Worm (Caenorhabditis elegans) whole organism, late embryonic: ENCODE measurements around the gene R151.8.

Experiments
- C38D4.7 ChIP-seq: fragments of 200-800 bp; sonication (Bioruptor generic); optimal IDR thresholded peaks from 2 replicates; lab custom pipeline; 2018; ENCODE audit warnings: mild to moderate bottlenecking, missing genetic modification characterization, moderate library complexity, missing compliant biosample characterization
- F13H6.1 ChIP-seq: sonication (generic microtip); optimal IDR thresholded peaks from 2 replicates; lab custom pipeline; 2016; ENCODE audit warnings: missing genetic modification characterization, missing compliant biosample characterization
- K02D7.2 ChIP-seq: sonication (generic microtip); optimal IDR thresholded peaks from 2 replicates; lab custom pipeline; 2017; ENCODE audit warnings: mild to moderate bottlenecking, missing genetic modification characterization, missing compliant biosample characterization
- K09A11.1 ChIP-seq: sonication (generic microtip); optimal IDR thresholded peaks from 2 replicates; lab custom pipeline; 2017; ENCODE audit warnings: antibody characterized with exemption, mild to moderate bottlenecking, missing genetic modification characterization, missing compliant biosample characterization; ENCODE audit not compliant: insufficient read depth
- ceh-14 ChIP-seq: sonication (generic microtip); optimal IDR thresholded peaks from 2 replicates; lab custom pipeline; 2016; ENCODE audit warnings: missing genotype, missing genetic modification characterization, missing compliant biosample characterization
- ceh-2 ChIP-seq: sonication (generic microtip); optimal IDR thresholded peaks from 2 replicates; lab custom pipeline; 2016; ENCODE audit warnings: missing genotype, missing genetic modification characterization, missing compliant biosample characterization
- ceh-24 ChIP-seq: sonication (generic microtip); optimal IDR thresholded peaks from 2 replicates; lab custom pipeline; 2016; ENCODE audit warnings: mild to moderate bottlenecking, missing genetic modification characterization, missing compliant biosample characterization
- ceh-30 ChIP-seq: fragments of 150-350 bp; optimal IDR thresholded peaks from 2 replicates; lab custom pipeline; 2014; ENCODE audit warnings: missing biosample characterization, missing genetic modification characterization
- ceh-31 ChIP-seq: sonication (generic microtip); optimal IDR thresholded peaks from 2 replicates; lab custom pipeline; 2016; ENCODE audit warnings: missing genetic modification characterization, missing compliant biosample characterization
- ceh-45 ChIP-seq: fragments of 200-800 bp; sonication (Bioruptor generic); IDR thresholded peaks from 2 replicates; pipeline ENCODE4 v1.3.6; 2022; ENCODE audit warnings: missing genetic modification reagents, missing genetic modification characterization, missing compliant biosample characterization
- ceh-6 ChIP-seq: fragments of 200-800 bp; sonication (Bioruptor generic); optimal IDR thresholded peaks from 2 replicates; lab custom pipeline; 2018; ENCODE audit warnings: mild to moderate bottlenecking, missing genetic modification characterization, missing compliant biosample characterization
- elt-4 ChIP-seq: sonication (generic microtip); optimal IDR thresholded peaks from 2 replicates; lab custom pipeline; 2016; ENCODE audit warnings: missing genetic modification characterization, missing compliant biosample characterization
- ets-4 ChIP-seq: sonication (generic microtip); optimal IDR thresholded peaks from 2 replicates; lab custom pipeline; 2016; ENCODE audit warnings: missing genetic modification characterization, missing compliant biosample characterization
- fkh-10 ChIP-seq: fragments of 150-350 bp; optimal IDR thresholded peaks from 2 replicates; lab custom pipeline; 2014; ENCODE audit warnings: missing biosample characterization, missing genetic modification reagents, missing genetic modification characterization
- fkh-6 ChIP-seq: sonication (generic microtip); optimal IDR thresholded peaks from 2 replicates; lab custom pipeline; 2016; ENCODE audit warnings: missing genetic modification characterization, missing compliant biosample characterization
- lim-6 ChIP-seq: sonication (generic microtip); optimal IDR thresholded peaks from 2 replicates; lab custom pipeline; 2016; ENCODE audit warnings: missing genetic modification characterization, missing compliant biosample characterization
- madf-2 ChIP-seq: sonication (generic microtip); optimal IDR thresholded peaks from 2 replicates; lab custom pipeline; 2017; ENCODE audit warnings: missing genetic modification characterization, missing compliant biosample characterization
- mec-3 ChIP-seq: sonication (generic microtip); optimal IDR thresholded peaks from 2 replicates; lab custom pipeline; 2016; ENCODE audit warnings: borderline replicate concordance, missing genetic modification characterization, missing compliant biosample characterization
- nfya-1 ChIP-seq: sonication (generic microtip); optimal IDR thresholded peaks from 2 replicates; lab custom pipeline; 2017; ENCODE audit warnings: missing genetic modification characterization, mild to moderate bottlenecking, missing compliant biosample characterization, antibody characterized with exemption, moderate library complexity
- nhr-232 ChIP-seq: sonication (generic microtip); optimal IDR thresholded peaks from 2 replicates; lab custom pipeline; 2016; ENCODE audit warnings: missing genetic modification characterization, missing compliant biosample characterization
- pax-1 ChIP-seq: fragments of 150-350 bp; optimal IDR thresholded peaks from 2 replicates; lab custom pipeline; 2014; ENCODE audit warnings: missing biosample characterization, missing genetic modification characterization
- pha-2 ChIP-seq: sonication (generic microtip); optimal IDR thresholded peaks from 2 replicates; lab custom pipeline; 2017; ENCODE audit warnings: mild to moderate bottlenecking, missing genetic modification characterization, missing compliant biosample characterization
- pha-4 ChIP-seq: fragments of 150-350 bp; optimal IDR thresholded peaks from 2 replicates; lab custom pipeline; 2018; ENCODE audit warnings: missing biosample characterization, missing genetic modification reagents, missing genetic modification characterization
- pqm-1 ChIP-seq: sonication (generic microtip); optimal IDR thresholded peaks from 2 replicates; lab custom pipeline; 2016; ENCODE audit warnings: missing genetic modification characterization, missing compliant biosample characterization
- ref-2 ChIP-seq: sonication (generic microtip); optimal IDR thresholded peaks from 2 replicates; lab custom pipeline; 2016; ENCODE audit warnings: missing genetic modification characterization, missing compliant biosample characterization
- rnt-1 ChIP-seq: sonication (generic microtip); optimal IDR thresholded peaks from 2 replicates; lab custom pipeline; 2016; ENCODE audit warnings: missing genetic modification characterization, missing compliant biosample characterization
- sox-2 ChIP-seq: fragments of 200-800 bp; sonication (Bioruptor generic); IDR thresholded peaks from 2 replicates; pipeline ENCODE4 v1.3.6; 2022; ENCODE audit warnings: missing genetic modification reagents, missing genetic modification characterization, missing compliant biosample characterization
- syd-9 ChIP-seq: sonication (generic microtip); optimal IDR thresholded peaks from 2 replicates; lab custom pipeline; 2016; ENCODE audit warnings: mild to moderate bottlenecking, missing genetic modification characterization, moderate library complexity, missing compliant biosample characterization
- unc-3 ChIP-seq, 2 experiments: fragments of 200-800 bp in 1 of 2; sonication (Bioruptor generic) in 1 of 2; sonication (generic microtip) in 1 of 2; conservative IDR thresholded peaks in 1 of 2; optimal IDR thresholded peaks in 1 of 2; 2 replicates each; pipeline versions ENCODE4 v1.3.6 to Lab custom; 2016 to 2022; ENCODE audit warnings: missing compliant biosample characterization in 2 of 2, missing genetic modification characterization in 2 of 2, missing genetic modification reagents in 1 of 2
- unc-42 ChIP-seq: sonication (generic microtip); optimal IDR thresholded peaks from 2 replicates; lab custom pipeline; 2016; ENCODE audit warnings: missing genotype, missing genetic modification characterization, missing compliant biosample characterization
- ztf-16 ChIP-seq: sonication (generic microtip); optimal IDR thresholded peaks from 2 replicates; lab custom pipeline; 2017; ENCODE audit warnings: missing genetic modification characterization, missing compliant biosample characterization

The R151.8 gene

DNA sequence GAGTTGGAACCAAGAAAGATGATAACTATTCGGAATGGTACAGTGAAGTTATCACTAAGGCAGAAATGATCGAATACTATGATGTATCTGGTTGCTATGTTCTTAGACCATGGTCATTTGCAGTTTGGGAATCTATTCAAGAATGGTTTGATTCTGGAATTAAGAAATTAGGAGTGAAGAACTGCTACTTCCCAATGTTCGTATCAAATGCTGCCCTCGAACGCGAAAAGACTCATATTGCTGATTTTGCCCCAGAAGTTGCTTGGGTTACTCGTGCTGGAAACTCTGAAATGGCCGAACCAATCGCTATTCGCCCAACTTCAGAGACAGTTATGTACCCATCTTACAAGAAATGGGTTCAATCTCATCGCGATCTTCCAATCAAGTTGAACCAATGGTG lies 9.8 kb upstream of the R151.8 start:
- TF ChIP-seq ceh-45 (GFP tag; lab: Robert Waterston, UW): no peak

DNA sequence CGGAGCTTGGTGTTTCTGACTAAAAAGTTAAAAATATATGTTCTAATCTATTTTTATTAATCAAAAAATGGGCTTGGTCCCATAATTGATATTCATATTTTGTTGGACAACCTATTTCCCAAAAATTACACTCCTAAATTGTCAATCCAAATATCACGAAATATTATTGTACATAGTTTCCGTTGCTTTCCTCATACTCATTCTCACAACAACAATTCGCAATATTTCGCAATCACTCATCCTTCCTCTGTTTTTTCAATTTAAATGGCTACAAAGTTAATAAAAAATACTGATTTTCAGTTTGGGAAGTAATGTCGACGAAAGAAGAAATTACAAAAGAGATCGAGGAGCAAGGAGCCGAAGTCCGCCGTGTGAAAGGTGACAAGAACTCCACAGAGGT lies 9.1 kb upstream of the R151.8 start, which contains the start of gene pars-1:
pars-1 (plus strand) TSS at position 301 of the 400 bp plus-strand sequence.
- TF ChIP-seq pax-1 (tag; lab: Kevin White, UChicago) (no peak), ceh-24 (tag; lab: Kevin White, UChicago) (no peak), pha-4 (tag; lab: Kevin White, UChicago) (no peak), mec-3 (no peak), ceh-2 (tag; lab: Kevin White, UChicago) (no peak), F13H6.1 (tag; lab: Kevin White, UChicago) (no peak), madf-2 (no peak), unc-42 (no peak), nhr-232 (no peak), C38D4.7 (GFP tag; lab: Kevin White, UChicago) (no peak), ref-2 (no peak)

DNA sequence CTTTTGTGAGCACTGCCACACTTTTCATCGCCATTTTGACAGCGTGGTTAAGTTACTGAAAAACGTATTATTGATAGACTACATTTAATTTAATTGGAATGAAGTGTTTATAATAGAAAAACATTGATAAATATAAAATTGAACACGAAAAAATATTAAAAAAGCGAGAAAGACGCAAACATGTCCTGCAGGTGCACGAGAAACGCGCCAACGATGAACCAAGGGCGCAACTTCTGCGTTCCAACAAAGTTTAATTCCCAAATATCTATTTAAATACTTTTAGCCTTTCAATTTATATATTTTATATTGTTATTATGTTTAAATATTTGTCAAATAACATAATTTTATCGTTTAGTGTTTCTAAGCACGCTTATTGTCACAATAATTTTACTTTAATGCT lies 4.6 kb upstream of the R151.8 start, which contains the start of gene ndus-8:
ndus-8 (minus strand) TSS at position 55 of the 400 bp plus-strand sequence.
- no peak for TF ChIP-seq K02D7.2 (tag; lab: Kevin White, UChicago)
- TF ChIP-seq ceh-6 (GFP tag; lab: Kevin White, UChicago): no peak
- peak; percentile 24 for TF ChIP-seq nfya-1 (tag; lab: Kevin White, UChicago)

DNA sequence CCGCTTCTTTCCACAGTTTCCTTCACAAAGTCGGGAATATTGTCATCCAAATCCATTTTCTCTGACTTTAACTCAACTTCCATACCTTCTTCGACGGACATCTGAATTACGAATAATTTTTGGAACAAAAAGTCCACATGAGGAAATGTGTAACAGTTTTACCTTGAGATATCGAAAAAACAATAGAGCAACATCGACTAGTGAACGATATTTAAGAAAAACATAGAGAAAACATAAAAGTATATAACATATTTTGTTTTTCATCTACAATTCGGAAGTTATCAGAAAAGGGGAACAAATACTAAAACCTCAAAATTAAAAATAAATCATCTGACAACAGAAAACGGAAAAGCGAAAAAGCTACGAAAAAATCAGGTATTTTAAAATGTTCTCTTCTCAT lies 3.2 kb upstream of the R151.8 start, which contains the start of gene adr-2:
adr-2 (minus strand) TSS at position 101 of the 400 bp plus-strand sequence.
- TF ChIP-seq ceh-14 (tag; lab: Kevin White, UChicago) (no peak), ceh-31 (tag; lab: Kevin White, UChicago) (no peak), lim-6 (tag; lab: Kevin White, UChicago) (no peak), fkh-6 (no peak), syd-9 (tag; lab: Kevin White, UChicago) (no peak), ztf-16 (no peak), unc-3 (GFP tag; conservative IDR thresholded peaks at IDR 0.05; lab: Robert Waterston, UW) (no peak), unc-3 (tag; optimal IDR thresholded peaks at IDR 0.05; lab: Kevin White, UChicago) (no peak)

DNA sequence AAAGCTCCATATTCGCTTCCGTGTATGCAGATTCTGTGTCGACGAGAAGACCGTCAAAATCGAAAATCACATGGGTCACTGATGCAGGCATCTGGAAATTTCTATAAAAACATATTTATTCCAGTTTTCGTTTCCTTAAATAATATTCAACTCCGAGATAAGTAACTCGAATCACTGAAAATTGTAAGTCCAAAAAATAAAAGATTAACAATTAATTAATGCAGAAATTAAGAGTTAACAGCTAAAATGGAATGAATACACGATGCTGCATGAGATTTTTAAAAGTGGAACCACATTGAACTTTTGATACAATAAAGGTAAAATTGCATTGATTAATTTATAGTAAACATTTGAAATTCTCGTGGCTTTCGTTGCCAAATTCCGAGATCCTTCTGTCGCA lies 1.3 kb upstream of the R151.8 start, which contains the start of gene R151.10:
R151.10 (minus strand) TSS at position 101 of the 400 bp plus-strand sequence.
- TF ChIP-seq sox-2: no peak
- TF ChIP-seq ets-4 (tag; lab: Kevin White, UChicago): no peak
- no peak for TF ChIP-seq pqm-1
- TF ChIP-seq ceh-30 (tag; lab: Kevin White, UChicago): no peak
- TF ChIP-seq fkh-6: no peak

DNA sequence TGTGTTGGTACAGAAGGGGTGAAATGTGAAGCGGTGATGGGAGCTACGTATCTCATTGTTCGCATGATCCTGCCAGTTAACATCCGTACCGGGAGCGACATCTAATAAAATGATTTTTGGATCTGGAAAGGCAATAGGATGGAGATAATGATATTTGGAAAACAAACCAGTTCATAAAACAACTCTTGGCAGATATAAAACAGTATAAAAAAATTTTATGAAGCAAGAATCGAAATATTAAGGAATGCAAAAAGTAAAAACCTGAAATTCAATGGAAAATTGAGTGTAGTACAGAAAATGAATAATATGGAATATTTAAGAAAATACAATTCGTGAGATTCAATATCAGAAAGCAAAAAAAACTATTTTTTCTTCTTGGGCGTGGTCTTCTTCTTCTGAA lies 3.0 kb downstream of the R151.8 start, which contains the start of gene hsp-75:
hsp-75 (minus strand) TSS at position 101 of the 400 bp plus-strand sequence.
- no peak for TF ChIP-seq rnt-1 (tag; lab: Kevin White, UChicago)
- TF ChIP-seq ets-4 (tag; lab: Kevin White, UChicago): no peak
- TF ChIP-seq ceh-14 (tag; lab: Kevin White, UChicago): no peak
- no peak for TF ChIP-seq pha-2 (tag; lab: Kevin White, UChicago)
- TF ChIP-seq K09A11.1 (tag; lab: Kevin White, UChicago): no peak
- TF ChIP-seq ceh-24 (tag; lab: Kevin White, UChicago): no peak
- TF ChIP-seq ceh-2 (tag; lab: Kevin White, UChicago): no peak
- TF ChIP-seq elt-4 (tag; lab: Kevin White, UChicago): no peak
- TF ChIP-seq fkh-10 (GFP tag; lab: Kevin White, UChicago): no peak
- TF ChIP-seq ztf-16: no peak
- no peak for TF ChIP-seq syd-9 (tag; lab: Kevin White, UChicago)
